Worm (Caenorhabditis elegans) whole organism, L2 larva: ENCODE results near the gene F37C4.8.

Experiments
- R02D3.7 ChIP-seq: fragments of 150-350 bp; optimal IDR thresholded peaks from 2 replicates; lab custom pipeline; 2014; ENCODE audit warnings: missing biosample characterization, missing genetic modification characterization
- ZK546.5 ChIP-seq: sonication (generic microtip); optimal IDR thresholded peaks from 2 replicates; lab custom pipeline; 2017; ENCODE audit warnings: missing biosample characterization, missing genetic modification characterization
- aly-2 ChIP-seq: fragments of 150-350 bp; optimal IDR thresholded peaks from 2 replicates; lab custom pipeline; 2014; ENCODE audit warnings: missing biosample characterization, missing genetic modification characterization
- ama-1 ChIP-seq: fragments of 150-350 bp; optimal IDR thresholded peaks from 2 replicates; lab custom pipeline; 2018; ENCODE audit warnings: inconsistent platforms
- egl-27 ChIP-seq: sonication (generic microtip); optimal IDR thresholded peaks from 3 replicates; lab custom pipeline; 2017; ENCODE audit warnings: missing biosample characterization, missing genetic modification reagents, missing genetic modification characterization
- mdl-1 ChIP-seq, 2 experiments: fragments of 150-350 bp in 1 of 2; sonication (generic microtip) in 1 of 2; optimal IDR thresholded peaks; 2 replicates each; lab custom pipeline; 2017; ENCODE audit warnings: missing biosample characterization in 2 of 2, missing genetic modification characterization in 2 of 2
- nhr-11 ChIP-seq: fragments of 150-350 bp; optimal IDR thresholded peaks from 2 replicates; lab custom pipeline; 2014; ENCODE audit warnings: missing biosample characterization, missing genetic modification characterization
- nhr-23 ChIP-seq: fragments of 150-350 bp; optimal IDR thresholded peaks from 2 replicates; lab custom pipeline; 2014; ENCODE audit warnings: missing biosample characterization, missing genetic modification reagents, missing genetic modification characterization
- snpc-4 ChIP-seq: fragments of 150-350 bp; optimal IDR thresholded peaks from 2 replicates; lab custom pipeline; 2014; ENCODE audit warnings: missing biosample characterization, missing genetic modification characterization
- ztf-11 ChIP-seq: sonication (generic microtip); optimal IDR thresholded peaks from 2 replicates; lab custom pipeline; 2017; ENCODE audit warnings: missing biosample characterization, missing genetic modification characterization

ce11 chrIV:3904620-3905019, 23.6 kb upstream of the F37C4.8 start, which contains the start of gene F56D6.21:
- no peak for TF ChIP-seq R02D3.7
- TF ChIP-seq nhr-11: no peak
- TF ChIP-seq ama-1 (lab: Kevin White, UChicago): no peak
- no peak for TF ChIP-seq nhr-23
- no peak for TF ChIP-seq aly-2
- no peak for TF ChIP-seq snpc-4
- no peak for TF ChIP-seq ZK546.5 (tag; lab: Kevin White, UChicago)
- TF ChIP-seq egl-27 (tag; lab: Kevin White, UChicago): no peak
- TF ChIP-seq mdl-1 (tag; optimal IDR thresholded peaks at IDR 0.05; lab: Kevin White, UChicago): no peak
- no peak for TF ChIP-seq ztf-11
